Worm (Caenorhabditis elegans) whole organism, midembryonic: Measurements from ENCODE around the gene coa-1.

ENCODE experiments used
- tab-1 ChIP-seq: fragments of 200-800 bp; sonication (Bioruptor generic); IDR thresholded peaks from 2 replicates; pipeline ENCODE4 v1.3.6; 2022; ENCODE audit warnings: missing genetic modification characterization, missing compliant biosample characterization
- ztf-23 ChIP-seq: fragments of 200-800 bp; sonication (Bioruptor generic); IDR thresholded peaks from 2 replicates; pipeline ENCODE4 v1.3.6; 2022; ENCODE audit warnings: missing genetic modification reagents, missing genetic modification characterization, missing compliant biosample characterization

DNA sequence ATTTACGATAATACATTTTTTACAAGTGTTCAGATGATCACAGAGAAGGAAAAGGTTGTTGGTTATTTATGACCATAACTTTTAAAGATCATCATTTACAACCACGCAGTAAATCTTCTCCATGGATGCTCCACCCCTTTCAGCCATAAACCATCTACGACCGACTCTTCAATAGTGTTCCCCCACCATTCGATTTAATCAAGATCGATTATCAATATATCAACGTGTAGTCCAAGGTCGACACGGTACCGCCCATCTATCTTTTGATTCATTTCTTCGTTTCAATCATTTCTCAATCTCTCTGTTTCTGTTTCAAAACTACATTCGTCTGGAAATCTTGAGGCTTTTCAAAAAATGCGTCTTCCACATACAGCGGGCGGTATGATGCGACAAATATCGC is 39.7 kb downstream of the coa-1 start, which contains the start of gene aass-1:
- TF ChIP-seq tab-1 (GFP tag; lab: Robert Waterston, UW): no peak
- no peak for TF ChIP-seq ztf-23 (GFP tag; lab: Robert Waterston, UW)
